Fruit fly (Drosophila melanogaster) whole organism, pupa: Measurements from ENCODE around the gene Charon.

Source experiments
- CG10348 ChIP-seq: fragments of 200-800 bp; sonication (Bioruptor generic); IDR thresholded peaks from 2 replicates; pipeline ENCODE4 v1.3.6; 2022; ENCODE audit warnings: missing biosample characterization, missing genetic modification characterization
- CG12605 ChIP-seq: fragments of 200-800 bp; sonication (Bioruptor generic); IDR thresholded peaks from 2 replicates; pipeline ENCODE4 v1.3.6; 2022; ENCODE audit warnings: missing biosample characterization, missing genetic modification characterization
- CG13204 ChIP-seq: fragments of 200-800 bp; sonication (Bioruptor generic); optimal IDR thresholded peaks from 2 replicates; lab custom pipeline; 2018; ENCODE audit warnings: missing biosample characterization, mild to moderate bottlenecking, missing genetic modification characterization, moderate library complexity
- CG14655 ChIP-seq: fragments of 200-800 bp; sonication (Bioruptor generic); optimal IDR thresholded peaks from 3 replicates; lab custom pipeline; 2017; ENCODE audit warnings: mild to moderate bottlenecking, missing biosample characterization, missing genetic modification reagents, missing genetic modification characterization
- CG15710 ChIP-seq: fragments of 200-800 bp; sonication (Bioruptor generic); optimal IDR thresholded peaks from 2 replicates; lab custom pipeline; 2018; ENCODE audit warnings: missing biosample characterization, mild to moderate bottlenecking, missing genetic modification characterization, moderate library complexity
- CG17806 ChIP-seq: fragments of 200-800 bp; sonication (Bioruptor generic); optimal IDR thresholded peaks from 2 replicates; lab custom pipeline; 2018; ENCODE audit warnings: missing biosample characterization, mild to moderate bottlenecking, missing genetic modification characterization, moderate library complexity
- CG32121 ChIP-seq: fragments of 200-800 bp; sonication (Bioruptor generic); IDR thresholded peaks from 2 replicates; pipeline ENCODE4 v1.3.6; 2022; ENCODE audit warnings: missing biosample characterization, missing genetic modification characterization
- CG34367 ChIP-seq: fragments of 200-800 bp; sonication (Bioruptor generic); optimal IDR thresholded peaks from 2 replicates; lab custom pipeline; 2018; ENCODE audit warnings: missing biosample characterization, mild to moderate bottlenecking, missing genetic modification characterization
- CG4496 ChIP-seq: fragments of 200-800 bp; sonication (Bioruptor generic); IDR thresholded peaks from 3 replicates; pipeline ENCODE4 v1.3.6; 2022; ENCODE audit warnings: missing biosample characterization, missing genetic modification characterization
- CG8159 ChIP-seq: fragments of 200-800 bp; sonication (Bioruptor generic); optimal IDR thresholded peaks from 3 replicates; lab custom pipeline; 2018; ENCODE audit warnings: missing biosample characterization, mild to moderate bottlenecking, missing genetic modification characterization, moderate library complexity
- CG8301 ChIP-seq: fragments of 200-800 bp; sonication (Bioruptor generic); optimal IDR thresholded peaks from 2 replicates; lab custom pipeline; 2018; ENCODE audit warnings: missing biosample characterization, mild to moderate bottlenecking, missing genetic modification characterization
- CG9948 ChIP-seq: fragments of 200-800 bp; sonication (Bioruptor generic); optimal IDR thresholded peaks from 2 replicates; lab custom pipeline; 2018; ENCODE audit warnings: missing biosample characterization, mild to moderate bottlenecking, missing genetic modification characterization, moderate library complexity
- D1 ChIP-seq: fragments of 200-800 bp; sonication (Bioruptor generic); optimal IDR thresholded peaks from 2 replicates; lab custom pipeline; 2018; ENCODE audit warnings: missing biosample characterization, mild to moderate bottlenecking, missing genetic modification characterization, moderate library complexity
- EcR ChIP-seq: fragments of 200-800 bp; sonication (Bioruptor generic); optimal IDR thresholded peaks from 3 replicates; lab custom pipeline; 2019; ENCODE audit warnings: missing biosample characterization, missing genetic modification characterization, mild to moderate bottlenecking, moderate library complexity, missing genetic modification reagents
- Ets98B ChIP-seq: fragments of 200-800 bp; sonication (Bioruptor generic); IDR thresholded peaks from 2 replicates; pipeline ENCODE4 v1.3.6; 2022; ENCODE audit warnings: missing biosample characterization, missing genetic modification characterization
- Pif1A ChIP-seq: fragments of 200-800 bp; sonication (Bioruptor generic); optimal IDR thresholded peaks from 3 replicates; lab custom pipeline; 2016; ENCODE audit warnings: missing biosample characterization, missing genetic modification characterization
- Pif1B ChIP-seq: fragments of 200-800 bp; sonication (Bioruptor generic); optimal IDR thresholded peaks from 3 replicates; lab custom pipeline; 2016; ENCODE audit warnings: missing biosample characterization, missing genetic modification characterization
- Snoo ChIP-seq: fragments of 200-800 bp; sonication (Bioruptor generic); optimal IDR thresholded peaks from 3 replicates; lab custom pipeline; 2017; ENCODE audit warnings: missing biosample characterization, mild to moderate bottlenecking, missing genetic modification characterization, inconsistent platforms
- fd96Ca ChIP-seq: fragments of 200-800 bp; sonication (Bioruptor generic); IDR thresholded peaks from 3 replicates; pipeline ENCODE4 v1.3.6; 2022; ENCODE audit warnings: missing biosample characterization, missing genetic modification characterization
- gl ChIP-seq: fragments of 200-800 bp; sonication (Bioruptor generic); optimal IDR thresholded peaks from 2 replicates; lab custom pipeline; 2018; ENCODE audit warnings: missing biosample characterization, mild to moderate bottlenecking, missing genetic modification characterization
- rn ChIP-seq: fragments of 200-800 bp; sonication (Bioruptor generic); IDR thresholded peaks from 2 replicates; pipeline ENCODE4 v1.3.6; 2022; ENCODE audit warnings: missing biosample characterization, missing genetic modification characterization

Charon gene

DNA sequence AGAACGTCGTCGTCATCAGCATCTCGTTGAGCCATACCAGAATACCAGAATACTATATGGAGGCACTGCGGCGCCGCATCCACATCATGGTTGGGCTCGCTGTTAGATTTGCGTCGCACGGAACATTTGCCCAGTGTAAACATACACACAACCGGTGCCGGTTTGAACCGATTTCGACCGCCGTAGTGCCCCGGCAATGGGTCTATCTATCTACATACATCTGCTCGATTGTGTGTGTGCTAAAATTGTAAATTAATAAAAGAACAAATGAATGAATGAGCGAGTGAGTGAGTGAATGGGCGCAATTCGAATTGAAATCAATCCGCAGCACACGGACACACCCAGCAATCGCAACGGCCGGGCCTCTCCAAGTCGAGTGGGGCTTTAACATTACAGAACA, 47.2 kb downstream of the Charon start:
- TF ChIP-seq CG8159 (tag; lab: Kevin White, UChicago) = no peak
- TF ChIP-seq Pif1A (GFP tag; lab: Kevin White, UChicago) = no peak
- TF ChIP-seq Snoo (tag; lab: Kevin White, UChicago) = no peak
- TF ChIP-seq CG12605 (GFP tag; lab: Robert Waterston, UW) = 0 out of 2 replicates have a peak, but pooled peaks have one; percentile 18
- TF ChIP-seq fd96Ca (GFP tag; lab: Robert Waterston, UW) = no peak
- TF ChIP-seq CG34367 (tag; lab: Kevin White, UChicago) = no peak
- no peak for TF ChIP-seq CG8301 (tag; lab: Kevin White, UChicago)
- peak; percentile 25; the same call in 1 of the 3 replicates for TF ChIP-seq CG4496
- TF ChIP-seq CG13204 (GFP tag; lab: Kevin White, UChicago) = no peak
- no peak for TF ChIP-seq rn (GFP tag; lab: Robert Waterston, UW)
- no peak for TF ChIP-seq CG14655
- TF ChIP-seq Pif1B = no peak
- TF ChIP-seq, all 21 proteins: peak for 2

DNA sequence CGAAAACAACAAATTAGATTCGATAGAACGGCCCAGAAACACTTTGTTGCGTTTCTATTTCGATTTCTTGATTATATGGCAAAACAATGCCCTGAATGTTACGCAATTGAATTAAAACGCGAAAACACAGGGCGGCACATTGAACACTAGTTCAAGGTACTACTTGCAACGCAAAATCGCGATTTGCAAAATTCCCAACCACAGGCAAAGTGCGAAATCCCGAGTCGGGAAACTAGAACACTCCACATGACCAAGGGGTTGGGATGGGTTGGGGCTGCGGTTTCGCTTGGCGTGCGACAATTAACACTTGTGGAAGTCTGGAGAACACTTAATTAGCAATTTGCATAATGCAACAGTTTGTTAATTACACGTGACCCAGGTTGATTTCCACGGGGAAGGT, 48.3 kb downstream of the Charon start:
- TF ChIP-seq CG10348 (GFP tag; lab: Robert Waterston, UW) (no peak), D1 (tag; lab: Kevin White, UChicago) (no peak), CG8159 (tag; lab: Kevin White, UChicago) (no peak), CG14655 (no peak), fd96Ca (GFP tag; lab: Robert Waterston, UW) (no peak), CG17806 (tag; lab: Kevin White, UChicago) (no peak), CG13204 (GFP tag; lab: Kevin White, UChicago) (no peak), Ets98B (GFP tag; lab: Robert Waterston, UW) (no peak), CG15710 (tag; lab: Kevin White, UChicago) (no peak), EcR (no peak), gl (tag; lab: Kevin White, UChicago) (no peak), CG34367 (tag; lab: Kevin White, UChicago) (no peak), Snoo (tag; lab: Kevin White, UChicago) (no peak), Pif1A (GFP tag; lab: Kevin White, UChicago) (no peak), CG12605 (GFP tag; lab: Robert Waterston, UW) (no peak), CG32121 (no peak), CG9948 (tag; lab: Kevin White, UChicago) (no peak)

DNA sequence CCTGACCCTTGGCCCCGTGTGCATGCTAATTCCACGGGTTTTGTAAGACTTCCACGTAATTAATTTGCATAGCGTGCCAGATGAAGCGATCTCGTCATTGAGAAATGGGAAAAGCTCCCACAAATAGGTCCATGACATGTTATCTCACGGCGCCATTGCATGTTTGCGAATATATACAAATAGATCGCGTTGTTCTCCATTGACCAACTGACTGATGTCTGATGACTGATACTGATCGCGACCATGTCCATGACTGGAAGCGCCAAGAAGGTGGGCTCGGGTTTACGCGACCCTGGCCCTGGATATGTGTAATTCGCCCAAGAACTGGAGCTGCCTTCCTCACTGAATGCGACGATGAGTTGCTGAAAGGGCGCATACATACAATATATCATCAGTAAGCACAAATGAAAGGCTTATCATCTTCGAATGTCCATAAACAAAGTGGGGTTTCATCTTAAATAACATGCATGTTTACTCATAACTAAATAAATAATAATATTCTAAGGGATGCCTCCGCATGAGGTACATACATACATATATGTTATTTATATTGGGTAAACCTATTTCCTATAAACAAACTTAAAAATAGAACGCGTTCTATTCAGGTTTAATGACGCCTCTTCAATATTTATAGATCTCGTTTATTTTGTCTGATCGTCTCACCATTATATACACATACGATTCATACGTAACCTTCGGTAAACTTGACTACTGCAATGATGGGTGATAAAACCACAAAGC, 49.4 kb downstream of the Charon start:
- TF ChIP-seq EcR (peak; percentile 70), CG13204 (GFP tag; lab: Kevin White, UChicago) (no peak)

DNA sequence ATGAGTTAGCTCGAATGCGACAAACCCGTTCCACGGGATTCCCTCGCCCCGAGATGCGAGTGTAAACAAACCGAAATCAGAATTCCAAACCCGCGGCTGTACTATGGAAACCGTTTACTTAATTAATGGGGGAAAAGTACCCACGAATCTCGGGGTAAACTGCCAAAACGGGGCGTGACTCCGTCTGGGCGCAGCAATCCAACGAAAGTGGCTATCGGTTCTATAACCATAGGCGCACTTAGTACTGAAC, 50.0 kb downstream of the Charon start:
- TF ChIP-seq CG8301 (tag; lab: Kevin White, UChicago) (no peak), Pif1B (no peak), CG12605 (GFP tag; lab: Robert Waterston, UW) (no peak), Snoo (tag; lab: Kevin White, UChicago) (no peak), Ets98B (GFP tag; lab: Robert Waterston, UW) (no peak)

DNA sequence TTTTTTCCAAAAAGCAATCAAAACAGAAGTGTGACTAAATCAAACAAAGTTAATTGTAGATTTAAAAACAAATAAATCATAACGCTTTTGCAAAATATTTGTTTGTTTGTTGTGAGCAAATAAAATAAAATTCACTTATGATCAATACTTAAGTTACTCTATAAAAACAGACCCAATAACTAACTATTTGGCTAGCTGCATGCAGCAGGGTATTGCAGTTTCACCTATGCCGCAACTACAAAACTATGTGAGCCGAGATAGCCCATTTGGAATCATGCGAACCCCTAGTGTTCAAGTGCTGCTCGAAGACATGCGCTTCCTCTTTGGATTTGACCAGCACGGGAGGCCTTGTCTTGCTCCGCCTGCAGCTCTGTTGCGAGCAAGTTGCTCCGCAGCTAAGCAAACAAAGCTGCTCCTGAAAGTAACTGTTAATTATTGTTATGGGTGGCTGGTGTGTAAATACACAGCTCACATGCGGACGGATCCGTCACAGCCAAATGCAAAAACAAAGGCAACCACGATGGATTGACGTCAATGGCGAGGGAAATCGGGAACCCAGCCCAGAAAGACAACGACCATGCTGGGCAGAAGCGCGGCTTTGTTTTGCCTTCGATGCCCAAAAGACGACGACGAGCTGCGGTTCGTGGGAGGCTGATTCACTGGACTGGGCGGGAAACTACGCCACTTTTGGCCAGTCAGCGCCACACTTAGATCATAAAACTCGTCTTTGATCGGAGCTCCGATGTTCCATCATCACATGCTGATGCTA, 50.5 kb downstream of the Charon start:
- TF ChIP-seq gl (tag; lab: Kevin White, UChicago) (no peak), Ets98B (GFP tag; lab: Robert Waterston, UW) (no peak), Pif1B (no peak), EcR (no peak), CG13204 (GFP tag; lab: Kevin White, UChicago) (no peak), CG15710 (tag; lab: Kevin White, UChicago) (no peak), CG12605 (GFP tag; lab: Robert Waterston, UW) (no peak), rn (GFP tag; lab: Robert Waterston, UW) (no peak), CG4496 (no peak), CG14655 (no peak), fd96Ca (GFP tag; lab: Robert Waterston, UW) (no peak)
